Worm (Caenorhabditis elegans) whole organism, midembryonic: ENCODE data around the gene C39D10.8.
A peak's percentile ranks its signal among the peaks of the same experiment; 100 is the strongest.

Experiments
- T22C8.4 ChIP-seq: fragments of 200-800 bp; sonication (Bioruptor generic); IDR thresholded peaks from 2 replicates; pipeline ENCODE4 v1.3.6; 2022; ENCODE audit warnings: missing genetic modification characterization, missing compliant biosample characterization
- cog-1 ChIP-seq: sonication (generic microtip); optimal IDR thresholded peaks from 2 replicates; lab custom pipeline; 2016; ENCODE audit warnings: missing genetic modification characterization, missing compliant biosample characterization
- flt-1 ChIP-seq: fragments of 200-800 bp; sonication (Bioruptor generic); IDR thresholded peaks from 2 replicates; pipeline ENCODE4 v1.3.6; 2022; ENCODE audit warnings: missing genetic modification characterization, missing compliant biosample characterization
- klf-2 ChIP-seq: fragments of 200-800 bp; sonication (Bioruptor generic); conservative IDR thresholded peaks from 2 replicates; pipeline ENCODE4 v1.3.6; 2022; ENCODE audit warnings: missing genetic modification reagents, missing genetic modification characterization, missing compliant biosample characterization
- med-1 ChIP-seq: sonication (generic microtip); optimal IDR thresholded peaks from 2 replicates; lab custom pipeline; 2017; ENCODE audit warnings: missing genetic modification characterization, mild to moderate bottlenecking, missing compliant biosample characterization, antibody characterized with exemption, missing genetic modification reagents; ENCODE audit not compliant: insufficient read depth
- ref-1 ChIP-seq: fragments of 200-800 bp; sonication (Bioruptor generic); conservative IDR thresholded peaks from 2 replicates; pipeline ENCODE4 v1.3.6; 2022; ENCODE audit warnings: missing genetic modification reagents, missing genetic modification characterization, missing compliant biosample characterization
- tab-1 ChIP-seq: fragments of 200-800 bp; sonication (Bioruptor generic); IDR thresholded peaks from 2 replicates; pipeline ENCODE4 v1.3.6; 2022; ENCODE audit warnings: missing genetic modification characterization, missing compliant biosample characterization
- ztf-23 ChIP-seq: fragments of 200-800 bp; sonication (Bioruptor generic); IDR thresholded peaks from 2 replicates; pipeline ENCODE4 v1.3.6; 2022; ENCODE audit warnings: missing genetic modification reagents, missing genetic modification characterization, missing compliant biosample characterization
- ztf-29 ChIP-seq: fragments of 200-800 bp; sonication (Bioruptor generic); IDR thresholded peaks from 2 replicates; pipeline ENCODE4 v1.3.6; 2022; ENCODE audit warnings: missing genetic modification reagents, missing genetic modification characterization, missing compliant biosample characterization

The C39D10.8 gene

DNA sequence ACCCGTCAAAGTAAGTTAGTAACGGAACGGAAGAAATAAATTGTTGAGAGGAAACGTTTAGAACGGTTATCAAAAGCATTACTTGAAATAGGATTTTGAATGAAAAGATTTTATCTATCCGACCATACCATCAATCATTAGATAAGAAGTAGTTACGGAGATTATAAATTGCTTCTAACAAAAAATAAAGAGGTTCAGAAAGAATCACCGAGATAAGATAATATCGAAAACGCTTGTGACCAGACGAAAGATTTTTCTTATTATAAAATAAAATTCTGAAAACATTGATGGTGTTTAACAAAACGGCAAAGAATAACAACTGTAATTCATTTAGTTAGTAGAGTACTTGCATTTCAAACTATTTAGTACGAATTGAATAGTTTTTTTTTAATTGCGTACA lies at the start of gene C39D10.8:
C39D10.8 (minus strand) TSS at position 101 of the 400 bp plus-strand sequence.
- no peak for TF ChIP-seq med-1
- TF ChIP-seq flt-1 (GFP tag; lab: Robert Waterston, UW): no peak
- no peak for TF ChIP-seq ref-1 (GFP tag; lab: Robert Waterston, UW)
- no peak for TF ChIP-seq ztf-23 (GFP tag; lab: Robert Waterston, UW)
- no peak for TF ChIP-seq ztf-29 (GFP tag; lab: Robert Waterston, UW)

DNA sequence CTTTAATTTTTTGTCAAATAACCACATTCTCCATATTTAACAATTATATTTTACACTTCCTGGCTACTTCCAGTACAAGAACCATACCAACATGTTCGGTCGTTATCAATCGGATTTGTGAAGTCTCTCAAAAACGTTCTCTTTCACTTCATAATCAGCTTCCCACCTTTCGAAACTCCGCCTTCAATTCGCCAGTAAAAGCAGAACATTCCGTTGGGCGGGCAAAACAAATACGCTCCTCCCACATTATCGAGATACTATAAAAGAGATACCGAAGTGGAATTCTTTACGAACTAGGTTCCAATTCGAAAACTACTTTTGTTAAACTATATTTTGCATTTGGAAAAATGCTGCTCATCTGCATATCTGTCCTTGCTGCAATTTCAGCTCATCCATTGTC lies 49.7 kb upstream of the C39D10.8 start, which contains the start of gene zig-3:
zig-3 (plus strand) TSS at position 301 of the 400 bp plus-strand sequence.
- TF ChIP-seq tab-1 (GFP tag; lab: Robert Waterston, UW) (no peak), ref-1 (GFP tag; lab: Robert Waterston, UW) (no peak), ztf-29 (GFP tag; lab: Robert Waterston, UW) (no peak), klf-2 (GFP tag; lab: Robert Waterston, UW) (no peak), ztf-23 (GFP tag; lab: Robert Waterston, UW) (no peak), cog-1 (tag; lab: Kevin White, UChicago) (no peak), flt-1 (GFP tag; lab: Robert Waterston, UW) (no peak), T22C8.4 (no peak), med-1 (no peak)

DNA sequence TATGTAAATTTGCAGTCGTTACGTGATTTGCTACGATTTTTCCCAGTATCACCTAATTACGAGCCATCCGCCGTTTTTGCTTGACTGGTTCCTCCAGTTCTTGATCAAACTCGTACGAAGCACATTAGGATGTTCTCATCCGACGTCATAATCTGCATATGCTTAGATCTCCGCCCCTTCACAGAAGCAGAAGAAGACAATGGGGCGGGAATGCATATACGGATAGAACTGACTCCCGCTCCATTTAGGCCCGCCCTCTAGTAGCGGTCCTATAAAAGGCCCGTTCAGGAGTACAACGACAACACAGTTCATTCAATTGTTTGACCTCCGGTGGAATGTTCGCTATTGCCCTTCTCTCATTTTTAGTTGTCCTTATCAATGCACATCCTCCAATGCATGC lies 44.4 kb upstream of the C39D10.8 start, which contains the start of gene zig-4:
zig-4 (plus strand) TSS at position 301 of the 400 bp plus-strand sequence.
- TF ChIP-seq T22C8.4 (no peak), ref-1 (GFP tag; lab: Robert Waterston, UW) (no peak), cog-1 (tag; lab: Kevin White, UChicago) (no peak), med-1 (no peak)

DNA sequence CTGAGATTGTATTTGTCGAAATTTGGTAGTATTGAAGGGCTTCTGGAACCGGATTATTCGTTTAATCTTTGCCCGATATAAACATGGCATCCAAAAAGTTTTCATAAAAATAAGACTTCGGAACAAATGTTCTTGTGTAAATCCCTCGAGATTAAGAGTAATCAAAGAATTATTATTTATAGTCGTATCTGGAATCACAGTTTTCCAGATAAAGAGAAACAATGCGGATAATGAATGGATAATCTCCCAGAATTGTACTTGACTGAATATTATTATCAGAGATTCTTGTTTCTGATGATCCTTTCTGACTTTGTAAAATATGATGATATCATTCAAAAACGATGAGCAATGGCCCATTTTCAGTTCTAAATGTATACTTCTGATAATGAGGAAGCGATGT lies 40.4 kb upstream of the C39D10.8 start:
- TF ChIP-seq klf-2 (GFP tag; lab: Robert Waterston, UW): no peak
- TF ChIP-seq tab-1 (GFP tag; lab: Robert Waterston, UW): no peak
- TF ChIP-seq flt-1 (GFP tag; lab: Robert Waterston, UW): no peak
- TF ChIP-seq med-1: no peak
- no peak for TF ChIP-seq ztf-29 (GFP tag; lab: Robert Waterston, UW)
- TF ChIP-seq ref-1 (GFP tag; lab: Robert Waterston, UW): no peak
- TF ChIP-seq cog-1 (tag; lab: Kevin White, UChicago): no peak
- TF ChIP-seq ztf-23 (GFP tag; lab: Robert Waterston, UW): no peak
- no peak for TF ChIP-seq T22C8.4

DNA sequence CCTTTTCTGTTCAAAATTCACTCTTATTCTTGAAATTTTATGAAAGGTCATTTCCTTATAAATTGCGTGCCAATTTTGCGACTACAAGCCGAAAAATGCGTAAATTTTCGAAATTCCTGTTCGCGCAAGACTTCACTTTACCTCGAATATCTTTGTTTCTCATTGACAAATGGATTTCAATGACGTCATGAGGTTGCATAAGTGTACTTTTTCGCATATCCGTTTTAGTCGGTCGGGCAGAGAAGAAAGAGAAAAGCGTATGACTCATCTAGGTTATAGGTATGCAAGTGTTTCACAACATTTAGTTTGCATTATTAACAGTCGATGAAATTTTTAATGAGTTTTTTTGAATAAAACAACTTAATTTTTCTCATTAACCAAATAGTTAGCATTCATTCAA lies 35.3 kb upstream of the C39D10.8 start:
- TF ChIP-seq klf-2 (GFP tag; lab: Robert Waterston, UW) (no peak), flt-1 (GFP tag; lab: Robert Waterston, UW) (no peak), med-1 (no peak), ztf-23 (GFP tag; lab: Robert Waterston, UW) (no peak), cog-1 (tag; lab: Kevin White, UChicago) (no peak)

DNA sequence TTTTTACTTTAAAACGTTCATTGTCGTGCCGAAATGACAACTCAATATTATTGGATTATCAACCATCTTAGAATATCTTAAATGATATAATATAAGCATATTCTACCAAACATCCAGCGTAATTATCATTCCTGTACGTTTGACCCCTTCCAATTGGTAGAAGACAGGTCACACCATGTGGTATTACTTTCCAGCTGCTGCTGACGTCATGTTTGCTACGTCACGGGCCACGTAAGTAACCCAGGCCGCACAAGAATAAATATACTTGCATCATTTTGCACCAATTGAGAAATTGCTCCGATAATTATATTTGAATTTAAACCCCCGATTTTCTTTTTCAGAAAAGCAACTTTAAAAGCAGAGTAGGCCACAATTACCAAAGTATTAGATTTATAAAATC lies 34.9 kb upstream of the C39D10.8 start:
- no peak for TF ChIP-seq ztf-23 (GFP tag; lab: Robert Waterston, UW)
- TF ChIP-seq klf-2 (GFP tag; lab: Robert Waterston, UW): no peak
- TF ChIP-seq ref-1 (GFP tag; lab: Robert Waterston, UW): no peak
- TF ChIP-seq med-1: no peak
- no peak for TF ChIP-seq tab-1 (GFP tag; lab: Robert Waterston, UW)
- TF ChIP-seq cog-1 (tag; lab: Kevin White, UChicago): no peak
- no peak for TF ChIP-seq T22C8.4
- TF ChIP-seq flt-1 (GFP tag; lab: Robert Waterston, UW): no peak
- TF ChIP-seq ztf-29 (GFP tag; lab: Robert Waterston, UW): no peak

DNA sequence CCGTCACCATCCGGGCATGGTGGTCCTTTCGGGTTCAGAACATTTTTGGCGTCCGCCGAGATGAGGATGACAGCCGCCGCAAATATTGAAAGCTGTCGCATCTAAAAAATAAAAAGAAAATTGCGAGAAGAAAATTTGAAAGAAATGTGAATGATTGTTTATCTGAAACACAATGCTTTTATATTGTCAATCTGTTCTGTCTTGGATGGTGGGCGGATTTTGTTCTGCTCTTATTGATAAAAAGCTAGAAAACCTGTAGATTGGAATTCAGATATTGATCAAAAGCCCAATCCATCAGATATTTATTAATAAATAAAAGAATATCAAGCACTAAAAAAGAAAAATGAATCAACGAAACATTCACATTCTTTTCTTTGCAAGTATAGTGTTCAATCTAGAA lies 33.1 kb upstream of the C39D10.8 start, which contains the start of gene C39D10.7:
C39D10.7 (minus strand) TSS at position 101 of the 400 bp plus-strand sequence.
- TF ChIP-seq T22C8.4 (no peak), ztf-29 (GFP tag; lab: Robert Waterston, UW) (no peak), cog-1 (tag; lab: Kevin White, UChicago) (no peak), flt-1 (GFP tag; lab: Robert Waterston, UW) (no peak), ref-1 (GFP tag; lab: Robert Waterston, UW) (no peak), ztf-23 (GFP tag; lab: Robert Waterston, UW) (no peak), med-1 (no peak), klf-2 (GFP tag; lab: Robert Waterston, UW) (no peak), tab-1 (GFP tag; lab: Robert Waterston, UW) (no peak)

DNA sequence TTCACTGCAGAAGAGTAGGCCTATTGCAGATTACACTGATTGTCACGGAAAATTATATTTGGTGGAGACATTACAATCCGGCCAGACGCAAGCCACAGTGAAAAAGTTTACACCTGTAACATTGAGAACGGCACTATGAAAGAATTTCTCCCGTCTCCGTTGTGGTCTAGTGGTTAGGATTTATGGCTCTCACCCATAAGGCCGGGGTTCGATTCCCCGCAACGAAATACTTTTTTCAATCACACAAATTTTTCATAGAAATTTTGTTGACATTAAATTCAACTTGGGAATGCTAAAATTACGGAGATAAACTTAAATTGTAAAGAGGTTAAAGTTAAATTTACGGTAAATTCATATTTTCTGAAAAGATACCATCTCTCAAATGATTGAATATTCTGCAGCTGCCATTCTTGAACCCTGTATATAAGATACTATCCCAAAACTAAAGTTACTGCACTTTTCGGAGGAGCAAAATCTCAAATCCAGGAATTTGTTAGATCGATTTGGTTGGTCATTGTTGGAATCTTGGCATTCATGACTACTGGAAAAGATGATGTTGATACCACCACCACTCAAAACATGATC lies 25.8 kb upstream of the C39D10.8 start, which contains the start of gene C39D10.1:
C39D10.1 (plus strand) TSS at position 535 of the 585 bp plus-strand sequence.
- TF ChIP-seq T22C8.4 (no peak), flt-1 (GFP tag; lab: Robert Waterston, UW) (0 out of 2 replicates have a peak, but pooled peaks have one; percentile 33), ztf-23 (GFP tag; lab: Robert Waterston, UW) (no peak), tab-1 (GFP tag; lab: Robert Waterston, UW) (no peak), ref-1 (GFP tag; lab: Robert Waterston, UW) (no peak), cog-1 (tag; lab: Kevin White, UChicago) (no peak), klf-2 (GFP tag; lab: Robert Waterston, UW) (no peak)

DNA sequence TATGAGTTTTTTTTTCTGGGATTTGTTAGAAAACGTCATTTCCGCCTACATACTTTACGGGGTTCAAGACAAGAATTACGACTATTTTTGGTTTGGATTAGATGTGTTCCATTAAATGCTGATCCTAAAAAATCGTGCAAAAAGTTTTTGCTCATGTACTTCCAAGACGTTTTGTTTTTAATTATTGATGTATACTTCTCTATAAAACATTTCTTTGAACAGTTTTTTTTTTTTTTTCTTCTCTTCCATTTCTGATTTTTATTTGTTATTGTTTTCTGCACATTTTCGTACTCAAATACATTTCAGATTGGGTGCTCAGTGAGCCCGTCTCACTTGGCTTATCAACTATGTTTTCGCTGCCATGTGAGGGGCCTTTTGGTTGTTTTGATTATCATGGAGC lies 22.2 kb upstream of the C39D10.8 start, which contains the start of gene C39D10.11:
C39D10.11 (plus strand) TSS at position 301 of the 400 bp plus-strand sequence.
- no peak for TF ChIP-seq tab-1 (GFP tag; lab: Robert Waterston, UW)
- no peak for TF ChIP-seq cog-1 (tag; lab: Kevin White, UChicago)
- no peak for TF ChIP-seq flt-1 (GFP tag; lab: Robert Waterston, UW)
- TF ChIP-seq ztf-23 (GFP tag; lab: Robert Waterston, UW): no peak
- no peak for TF ChIP-seq ref-1 (GFP tag; lab: Robert Waterston, UW)
- TF ChIP-seq klf-2 (GFP tag; lab: Robert Waterston, UW): no peak
- no peak for TF ChIP-seq T22C8.4
- TF ChIP-seq med-1: no peak

DNA sequence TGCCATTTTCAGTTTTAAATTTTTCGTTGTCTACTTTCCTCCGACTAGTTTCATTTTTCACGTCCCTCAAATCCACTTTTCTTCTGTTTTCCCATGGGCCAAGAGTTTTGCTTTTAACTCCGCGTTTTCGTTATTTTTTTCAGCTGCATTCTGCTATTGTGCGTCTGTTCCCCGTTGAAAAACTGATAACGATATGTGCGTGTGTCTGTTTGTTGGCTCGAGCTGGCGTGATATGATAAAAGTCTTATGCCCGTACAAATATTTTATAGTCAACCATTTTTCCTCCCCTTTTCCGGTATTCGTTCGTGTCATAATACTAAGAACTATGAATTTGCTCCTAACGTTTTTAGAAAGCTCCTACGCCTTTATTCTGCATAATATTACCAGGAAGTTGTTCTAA lies 21.1 kb upstream of the C39D10.8 start:
- TF ChIP-seq flt-1 (GFP tag; lab: Robert Waterston, UW) (no peak), tab-1 (GFP tag; lab: Robert Waterston, UW) (no peak), ztf-23 (GFP tag; lab: Robert Waterston, UW) (no peak), ztf-29 (GFP tag; lab: Robert Waterston, UW) (no peak), klf-2 (GFP tag; lab: Robert Waterston, UW) (no peak)
